Fruit fly (Drosophila melanogaster): ENCODE data around the gene CG14971.

DNA sequence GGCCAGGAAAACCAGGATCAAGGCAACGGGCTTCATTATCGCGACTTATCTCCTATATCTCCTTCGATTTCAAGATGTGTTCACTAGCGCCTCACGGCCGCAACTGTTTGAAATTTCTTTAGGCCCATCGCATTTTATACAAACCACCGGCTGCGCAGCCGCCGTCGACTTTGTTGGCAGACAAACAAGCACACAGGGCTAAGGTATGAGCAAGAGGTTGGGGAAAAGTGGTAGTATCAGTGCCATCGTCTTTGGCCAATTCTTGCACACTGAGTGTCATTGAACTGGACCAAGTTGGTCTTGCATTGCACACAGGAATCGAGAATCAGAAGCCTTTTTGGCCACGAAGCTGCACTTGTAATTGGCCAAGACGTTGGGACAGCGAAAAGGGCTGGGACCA lies 41.5 kb upstream of the CG14971 start, which contains the start of gene ImpE2:
- TF ChIP-seq CG32264 (GFP tag; optimal IDR thresholded peaks at IDR 0.05) (no peak), fru (GFP tag; optimal IDR thresholded peaks at IDR 0.05) (no peak), h (GFP tag; optimal IDR thresholded peaks at IDR 0.05) (no peak), Vsx2 (GFP tag; optimal IDR thresholded peaks at IDR 0.05; ENCODE audit: partially characterized antibody) (peak; percentile 44), Rel (GFP tag; optimal IDR thresholded peaks at IDR 0.05) (no peak), Rel (tag; optimal IDR thresholded peaks at IDR 0.05) (no peak), usp (GFP tag; optimal IDR thresholded peaks at IDR 0.05) (no peak), Sp1 (GFP tag; optimal IDR thresholded peaks at IDR 0.05) (no peak), dmrt93B (GFP tag; optimal IDR thresholded peaks at IDR 0.05) (no peak), GATAd (GFP tag; optimal IDR thresholded peaks at IDR 0.05) (no peak), psq (GFP tag; optimal IDR thresholded peaks at IDR 0.05) (no peak), OdsH (GFP tag; optimal IDR thresholded peaks at IDR 0.05) (no peak)

Data from whole organism, wandering third instar larva.